Fruit fly (Drosophila melanogaster) whole organism, adult: ENCODE data around the gene Sec15.

Source experiments
- CG11617 ChIP-seq: fragments of 200-800 bp; sonication (Bioruptor generic); optimal IDR thresholded peaks from 2 replicates; lab custom pipeline; 2017; ENCODE audit warnings: mild to moderate bottlenecking, missing biosample characterization, missing genetic modification reagents, missing genetic modification characterization
- CG12768 ChIP-seq: fragments of 200-800 bp; sonication (Bioruptor generic); optimal IDR thresholded peaks from 2 replicates; lab custom pipeline; 2017; ENCODE audit warnings: missing biosample characterization, missing genetic modification characterization, mild to moderate bottlenecking, moderate library complexity, missing genetic modification reagents
- CG14711 ChIP-seq: fragments of 200-800 bp; sonication (Bioruptor generic); optimal IDR thresholded peaks from 2 replicates; lab custom pipeline; 2018; ENCODE audit warnings: missing biosample characterization, mild to moderate bottlenecking, missing genetic modification characterization, moderate library complexity
- CG1620 ChIP-seq: fragments of 200-800 bp; sonication (Bioruptor generic); optimal IDR thresholded peaks from 2 replicates; lab custom pipeline; 2016; ENCODE audit warnings: missing biosample characterization, missing genetic modification characterization
- CG33017 ChIP-seq: fragments of 200-800 bp; sonication (Bioruptor generic); optimal IDR thresholded peaks from 2 replicates; lab custom pipeline; 2018; ENCODE audit warnings: missing biosample characterization, mild to moderate bottlenecking, missing genetic modification characterization, moderate library complexity
- CG5204 ChIP-seq: fragments of 200-800 bp; sonication (Bioruptor generic); optimal IDR thresholded peaks from 2 replicates; lab custom pipeline; 2016; ENCODE audit warnings: missing biosample characterization, missing genetic modification characterization
- CG7045 ChIP-seq: fragments of 200-800 bp; sonication (Bioruptor generic); optimal IDR thresholded peaks from 2 replicates; lab custom pipeline; 2017; ENCODE audit warnings: missing biosample characterization, mild to moderate bottlenecking, missing genetic modification characterization
- CG7101 ChIP-seq: fragments of 200-800 bp; sonication (Bioruptor generic); optimal IDR thresholded peaks from 2 replicates; lab custom pipeline; 2018; ENCODE audit warnings: missing biosample characterization, mild to moderate bottlenecking, missing genetic modification characterization, moderate library complexity
- Clk ChIP-seq: fragments of 200-800 bp; sonication (Bioruptor generic); optimal IDR thresholded peaks from 2 replicates; lab custom pipeline; 2017; ENCODE audit warnings: missing biosample characterization, missing genetic modification characterization
- Crg-1 ChIP-seq: fragments of 200-800 bp; sonication (Bioruptor generic); optimal IDR thresholded peaks from 2 replicates; lab custom pipeline; 2016; ENCODE audit warnings: missing biosample characterization, missing genetic modification characterization
- Hr96 ChIP-seq: fragments of 200-800 bp; sonication (Bioruptor generic); optimal IDR thresholded peaks from 2 replicates; lab custom pipeline; 2016; ENCODE audit warnings: missing biosample characterization, missing genetic modification characterization
- Mnt ChIP-seq: fragments of 200-800 bp; sonication (Bioruptor generic); optimal IDR thresholded peaks from 2 replicates; lab custom pipeline; 2016; ENCODE audit warnings: missing biosample characterization, mild to moderate bottlenecking, missing genetic modification characterization
- bab1 ChIP-seq: fragments of 200-800 bp; sonication (Bioruptor generic); optimal IDR thresholded peaks from 3 replicates; lab custom pipeline; 2019; ENCODE audit warnings: missing biosample characterization, mild to moderate bottlenecking, missing genetic modification characterization, moderate library complexity
- cic ChIP-seq: fragments of 200-800 bp; sonication (Bioruptor generic); optimal IDR thresholded peaks from 2 replicates; lab custom pipeline; 2017; ENCODE audit warnings: missing biosample characterization, mild to moderate bottlenecking, missing genetic modification characterization, moderate library complexity
- cnc ChIP-seq, 2 experiments: fragments of >200 bp; optimal IDR thresholded peaks; 2 replicates each; lab custom pipeline; 2017
- kay ChIP-seq: fragments of 200-800 bp; sonication (Bioruptor generic); peaks from one replicate; lab custom pipeline; 2016; ENCODE audit warnings: missing biosample characterization, missing genetic modification characterization, borderline replicate concordance
- ovo ChIP-seq: fragments of 200-800 bp; sonication (Bioruptor generic); optimal IDR thresholded peaks from 2 replicates; lab custom pipeline; 2016; ENCODE audit warnings: missing biosample characterization, missing genetic modification characterization
- pad ChIP-seq: fragments of 200-800 bp; sonication (Bioruptor generic); optimal IDR thresholded peaks from 3 replicates; lab custom pipeline; 2017; ENCODE audit warnings: missing biosample characterization, missing genetic modification characterization, mild to moderate bottlenecking, moderate library complexity, missing genetic modification reagents
- tj ChIP-seq: fragments of 200-800 bp; sonication (Bioruptor generic); optimal IDR thresholded peaks from 3 replicates; lab custom pipeline; 2017; ENCODE audit warnings: missing biosample characterization, mild to moderate bottlenecking, missing genetic modification characterization, moderate library complexity
- toe ChIP-seq: fragments of 200-800 bp; sonication (Bioruptor generic); optimal IDR thresholded peaks from 2 replicates; lab custom pipeline; 2016; ENCODE audit warnings: missing biosample characterization, missing genetic modification characterization

Gene Sec15

dm6 chr3R:21092036-21092435 is 15.7 kb downstream of the Sec15 start:
- no peak for TF ChIP-seq CG14711 (tag; lab: Kevin White, UChicago)
- no peak for TF ChIP-seq CG7045 (GFP tag; lab: Kevin White, UChicago)

dm6 chr3R:21091500-21091899 is 16.3 kb downstream of the Sec15 start:
- no peak for TF ChIP-seq Clk (GFP tag; lab: Kevin White, UChicago)
- TF ChIP-seq CG1620 (GFP tag; lab: Kevin White, UChicago): no peak
- TF ChIP-seq CG5204 (GFP tag; lab: Kevin White, UChicago): no peak
- TF ChIP-seq CG12768 (GFP tag; lab: Kevin White, UChicago): no peak
- TF ChIP-seq toe (GFP tag; lab: Kevin White, UChicago): no peak
- TF ChIP-seq pad (GFP tag; lab: Kevin White, UChicago): no peak
- TF ChIP-seq Crg-1: no peak
- TF ChIP-seq CG7045 (GFP tag; lab: Kevin White, UChicago): no peak
- no peak for TF ChIP-seq Hr96 (GFP tag; lab: Kevin White, UChicago)
- TF ChIP-seq bab1 (GFP tag; lab: Kevin White, UChicago): no peak
- no peak for TF ChIP-seq CG14711 (tag; lab: Kevin White, UChicago)
- TF ChIP-seq kay (GFP tag; lab: Kevin White, UChicago): no peak
- no peak for TF ChIP-seq CG7101 (tag; lab: Kevin White, UChicago)

- TF ChIP-seq ovo (no peak), CG5204 (GFP tag; lab: Kevin White, UChicago) (no peak), CG7101 (tag; lab: Kevin White, UChicago) (no peak), cnc (optimal IDR thresholded peaks at IDR 0.05; lab: Kevin White, UChicago) (no peak), Hr96 (GFP tag; lab: Kevin White, UChicago) (no peak), CG14711 (tag; lab: Kevin White, UChicago) (no peak), pad (GFP tag; lab: Kevin White, UChicago) (no peak), bab1 (GFP tag; lab: Kevin White, UChicago) (no peak), CG1620 (GFP tag; lab: Kevin White, UChicago) (no peak), CG7045 (GFP tag; lab: Kevin White, UChicago) (no peak), cic (GFP tag; lab: Kevin White, UChicago) (no peak), Mnt (GFP tag; lab: Kevin White, UChicago) (no peak), kay (GFP tag; lab: Kevin White, UChicago) (no peak), tj (GFP tag; lab: Kevin White, UChicago) (no peak), Clk (GFP tag; lab: Kevin White, UChicago) (no peak), CG11617 (GFP tag; lab: Kevin White, UChicago) (no peak)
Measured at dm6 chr3R:21090230-21091021, 17.3 kb downstream of the Sec15 start.

DNA sequence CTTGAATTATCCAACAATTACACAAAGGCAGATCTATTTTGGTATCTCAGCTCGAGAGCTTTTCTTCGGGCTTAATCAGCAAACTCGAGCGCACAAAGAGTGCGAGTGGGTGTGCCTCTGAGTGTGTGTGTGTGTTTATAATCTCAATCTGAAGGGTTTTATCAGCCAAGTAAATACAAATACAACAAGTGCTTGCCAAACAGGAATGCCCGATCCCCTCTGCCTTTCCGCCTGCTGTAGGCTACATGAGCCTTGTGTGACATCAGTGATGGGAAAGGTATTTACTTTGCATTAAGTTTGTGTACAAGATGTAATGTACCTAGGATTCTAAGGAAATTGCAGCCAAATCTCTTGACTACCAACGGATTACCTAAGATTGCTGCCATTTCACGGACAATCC is 18.4 kb downstream of the Sec15 start:
- TF ChIP-seq tj (GFP tag; lab: Kevin White, UChicago) (peak; percentile 31), kay (GFP tag; lab: Kevin White, UChicago) (no peak)

- no peak for TF ChIP-seq toe (GFP tag; lab: Kevin White, UChicago)
- TF ChIP-seq CG33017 (tag; lab: Kevin White, UChicago): no peak
- no peak for TF ChIP-seq Crg-1
- TF ChIP-seq Mnt (GFP tag; lab: Kevin White, UChicago): no peak
- no peak for TF ChIP-seq pad (GFP tag; lab: Kevin White, UChicago)
- TF ChIP-seq kay (GFP tag; lab: Kevin White, UChicago): no peak
- no peak for TF ChIP-seq tj (GFP tag; lab: Kevin White, UChicago)
- TF ChIP-seq CG7101 (tag; lab: Kevin White, UChicago): no peak
- no peak for TF ChIP-seq cnc (optimal IDR thresholded peaks at IDR 0.05; lab: Kevin White, UChicago)
- TF ChIP-seq Hr96 (GFP tag; lab: Kevin White, UChicago): no peak
- TF ChIP-seq CG5204 (GFP tag; lab: Kevin White, UChicago): no peak
- no peak for TF ChIP-seq CG14711 (tag; lab: Kevin White, UChicago)
- TF ChIP-seq Clk (GFP tag; lab: Kevin White, UChicago): no peak
- TF ChIP-seq cic (GFP tag; lab: Kevin White, UChicago): no peak
- no peak for TF ChIP-seq CG11617 (GFP tag; lab: Kevin White, UChicago)
- TF ChIP-seq CG12768 (GFP tag; lab: Kevin White, UChicago): no peak
- TF ChIP-seq ovo: no peak
Measured at dm6 chr3R:21084979-21085378, 22.8 kb downstream of the Sec15 start.

DNA sequence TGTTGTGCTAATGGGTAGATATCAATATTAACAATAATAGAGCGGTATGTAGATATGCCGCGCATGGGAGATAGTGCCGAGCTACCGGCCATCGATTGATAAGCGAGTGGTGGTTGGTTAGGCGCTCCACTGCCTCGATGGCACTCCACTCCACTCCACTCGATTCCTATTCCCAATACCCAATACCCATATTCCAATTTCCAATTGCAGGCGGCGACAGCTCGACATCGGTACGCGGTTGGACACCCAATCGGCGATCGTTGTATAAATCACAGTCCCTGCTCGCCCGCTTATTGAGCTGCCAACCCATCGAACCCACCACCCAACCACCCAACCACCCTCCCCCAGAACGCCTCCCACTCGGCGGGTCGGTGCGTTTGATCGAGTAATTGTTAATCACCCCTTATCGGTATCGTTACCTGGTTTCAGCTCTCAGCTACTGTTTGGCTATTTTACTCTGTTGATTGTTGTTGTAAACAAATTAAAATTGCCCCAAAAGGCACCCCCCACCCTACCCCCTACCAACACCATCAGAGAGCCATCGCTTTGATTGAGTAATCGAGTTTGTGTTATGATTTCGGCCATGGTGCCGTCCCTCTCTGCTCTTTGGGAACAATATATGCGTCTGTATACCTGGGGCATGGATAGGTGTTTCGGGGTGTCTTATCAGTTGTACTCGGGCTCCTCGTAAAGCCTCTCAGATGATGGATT is 26.7 kb downstream of the Sec15 start, which contains the start of gene HHEX:
HHEX (minus strand) TSS at position 51 of the 711 bp plus-strand sequence.
- TF ChIP-seq cic (GFP tag; lab: Kevin White, UChicago) (no peak), Clk (GFP tag; lab: Kevin White, UChicago) (no peak), Crg-1 (no peak), pad (GFP tag; lab: Kevin White, UChicago) (no peak), Hr96 (GFP tag; lab: Kevin White, UChicago) (no peak), bab1 (GFP tag; lab: Kevin White, UChicago) (no peak), CG12768 (GFP tag; lab: Kevin White, UChicago) (no peak)
